Worm (Caenorhabditis elegans) whole organism, early embryonic: ENCODE results near the gene R10D12.8.

Source experiments
- ama-1 ChIP-seq: fragments of 150-350 bp; optimal IDR thresholded peaks from 2 replicates; lab custom pipeline; 2014
- ets-7 ChIP-seq: sonication (generic microtip); optimal IDR thresholded peaks from 2 replicates; lab custom pipeline; 2016; ENCODE audit warnings: missing genotype, missing genetic modification characterization, missing compliant biosample characterization
- flt-1 ChIP-seq: fragments of 200-800 bp; sonication (Bioruptor generic); IDR thresholded peaks from 2 replicates; pipeline ENCODE4 v1.3.6; 2022; ENCODE audit warnings: missing genetic modification characterization, missing compliant biosample characterization
- sea-1 ChIP-seq: fragments of 200-800 bp; sonication (Bioruptor generic); conservative IDR thresholded peaks from 2 replicates; pipeline ENCODE4 v1.3.6; 2022; ENCODE audit warnings: missing genetic modification characterization, missing compliant biosample characterization
- tbx-37 ChIP-seq: fragments of 200-800 bp; sonication (Bioruptor generic); conservative IDR thresholded peaks from 2 replicates; pipeline ENCODE4 v1.3.6; 2022; ENCODE audit warnings: missing genetic modification reagents, missing genetic modification characterization, missing compliant biosample characterization
- tra-4 ChIP-seq: sonication (generic microtip); optimal IDR thresholded peaks from 2 replicates; lab custom pipeline; 2017; ENCODE audit warnings: missing genetic modification characterization, missing compliant biosample characterization

- TF ChIP-seq ets-7 (tag; lab: Kevin White, UChicago) (no peak), ama-1 (lab: Kevin White, UChicago) (no peak), flt-1 (GFP tag; lab: Robert Waterston, UW) (no peak), tbx-37 (GFP tag; lab: Robert Waterston, UW) (no peak), tra-4 (no peak), sea-1 (GFP tag; lab: Robert Waterston, UW) (no peak)
These were observed 48.8 kb upstream of the R10D12.8 start for ce11 chrV:14001929-14002328.
